Worm (Caenorhabditis elegans) whole organism, young adult: ENCODE data around the gene glb-34.
A peak's percentile ranks its signal among the peaks of the same experiment; 100 is the strongest.

Experiments
- B0336.3 ChIP-seq: fragments of 200-800 bp; sonication (Bioruptor generic); IDR thresholded peaks from 2 replicates; pipeline ENCODE4 v1.3.6; 2022; ENCODE audit warnings: missing genetic modification characterization, missing compliant biosample characterization
- C06A6.2 ChIP-seq: fragments of 200-800 bp; sonication (Bioruptor generic); conservative IDR thresholded peaks from 2 replicates; pipeline ENCODE4 v1.3.6; 2022; ENCODE audit warnings: missing genetic modification characterization, missing compliant biosample characterization
- C17E4.6 ChIP-seq: fragments of 200-800 bp; sonication (Bioruptor generic); IDR thresholded peaks from 2 replicates; pipeline ENCODE4 v1.3.6; 2022; ENCODE audit warnings: missing genetic modification reagents, missing genetic modification characterization, missing compliant biosample characterization
- D2030.7 ChIP-seq: fragments of 200-800 bp; sonication (Bioruptor generic); IDR thresholded peaks from 2 replicates; pipeline ENCODE4 v1.3.6; 2022; ENCODE audit warnings: missing genetic modification reagents, missing genetic modification characterization, missing compliant biosample characterization
- F10E7.11 ChIP-seq: sonication (generic microtip); optimal IDR thresholded peaks from 2 replicates; lab custom pipeline; 2017; ENCODE audit warnings: mild to moderate bottlenecking, missing genetic modification characterization, moderate library complexity, missing compliant biosample characterization
- F57A8.1 ChIP-seq: fragments of 200-800 bp; sonication (Bioruptor generic); optimal IDR thresholded peaks from 2 replicates; lab custom pipeline; 2018; ENCODE audit warnings: mild to moderate bottlenecking, missing genetic modification characterization, moderate library complexity, missing compliant biosample characterization
- F57C9.4 ChIP-seq: sonication (generic microtip); optimal IDR thresholded peaks from 2 replicates; lab custom pipeline; 2017; ENCODE audit warnings: mild to moderate bottlenecking, missing genetic modification characterization, missing compliant biosample characterization
- K11D2.4 ChIP-seq: fragments of 200-800 bp; sonication (Bioruptor generic); IDR thresholded peaks from 2 replicates; pipeline ENCODE4 v1.3.6; 2022; ENCODE audit warnings: missing genetic modification reagents, missing genetic modification characterization, missing compliant biosample characterization
- T26A5.8 ChIP-seq: sonication (generic microtip); optimal IDR thresholded peaks from 2 replicates; lab custom pipeline; 2016; ENCODE audit warnings: missing genetic modification characterization, missing compliant biosample characterization
- Y56A3A.18 ChIP-seq: fragments of 200-800 bp; sonication (Bioruptor generic); IDR thresholded peaks from 2 replicates; pipeline ENCODE4 v1.3.6; 2022; ENCODE audit warnings: missing genetic modification reagents, missing genetic modification characterization, missing compliant biosample characterization
- Y79H2A.3 ChIP-seq: fragments of 200-800 bp; sonication (Bioruptor generic); conservative IDR thresholded peaks from 2 replicates; pipeline ENCODE4 v1.3.6; 2022; ENCODE audit warnings: missing genetic modification reagents, missing genetic modification characterization, missing compliant biosample characterization
- Y95B8A.8 ChIP-seq: fragments of 200-800 bp; sonication (Bioruptor generic); IDR thresholded peaks from 2 replicates; pipeline ENCODE4 v1.3.6; 2022; ENCODE audit warnings: missing genetic modification reagents, missing genetic modification characterization, missing compliant biosample characterization
- athp-1 ChIP-seq: sonication (generic microtip); optimal IDR thresholded peaks from 2 replicates; lab custom pipeline; 2017; ENCODE audit warnings: mild to moderate bottlenecking, missing genetic modification characterization, missing compliant biosample characterization
- attf-5 ChIP-seq: fragments of 200-800 bp; sonication (Bioruptor generic); optimal IDR thresholded peaks from 2 replicates; lab custom pipeline; 2018; ENCODE audit warnings: mild to moderate bottlenecking, missing genetic modification characterization, missing compliant biosample characterization
- bed-2 ChIP-seq: fragments of 200-800 bp; sonication (Bioruptor generic); IDR thresholded peaks from 2 replicates; pipeline ENCODE4 v1.3.6; 2022; ENCODE audit warnings: missing genetic modification reagents, missing genetic modification characterization, missing compliant biosample characterization
- cebp-1 ChIP-seq, 2 experiments: fragments of 200-800 bp in 1 of 2; sonication (Bioruptor generic) in 1 of 2; sonication (generic microtip) in 1 of 2; IDR thresholded peaks in 1 of 2; optimal IDR thresholded peaks in 1 of 2; 2 replicates each; pipeline versions ENCODE4 v1.3.6 to Lab custom; 2017 to 2022; ENCODE audit warnings: missing compliant biosample characterization in 2 of 2, missing genetic modification characterization in 2 of 2, mild to moderate bottlenecking in 1 of 2, missing genetic modification reagents in 1 of 2, moderate library complexity in 1 of 2
- cebp-2 ChIP-seq: fragments of 200-800 bp; sonication (Bioruptor generic); IDR thresholded peaks from 2 replicates; pipeline ENCODE4 v1.3.6; 2022; ENCODE audit warnings: missing genetic modification characterization, missing compliant biosample characterization
- ceh-100 ChIP-seq: fragments of 200-800 bp; sonication (Bioruptor generic); IDR thresholded peaks from 2 replicates; pipeline ENCODE4 v1.3.6; 2022; ENCODE audit warnings: missing genetic modification reagents, missing genetic modification characterization, missing compliant biosample characterization
- dpff-1 ChIP-seq: sonication (generic microtip); optimal IDR thresholded peaks from 2 replicates; lab custom pipeline; 2017; ENCODE audit warnings: mild to moderate bottlenecking, missing genetic modification characterization, missing compliant biosample characterization
- efl-1 ChIP-seq: fragments of 150-350 bp; optimal IDR thresholded peaks from 2 replicates; lab custom pipeline; 2014; ENCODE audit warnings: missing biosample characterization, missing genetic modification reagents, missing genetic modification characterization
- egl-18 ChIP-seq: fragments of 200-800 bp; sonication (Bioruptor generic); IDR thresholded peaks from 2 replicates; pipeline ENCODE4 v1.3.6; 2022; ENCODE audit warnings: missing genetic modification reagents, missing genetic modification characterization, missing compliant biosample characterization
- egrh-3 ChIP-seq: fragments of 200-800 bp; sonication (Bioruptor generic); IDR thresholded peaks from 2 replicates; pipeline ENCODE4 v1.3.6; 2022; ENCODE audit warnings: missing genetic modification reagents, missing genetic modification characterization, missing compliant biosample characterization
- ekl-4 ChIP-seq: fragments of 200-800 bp; sonication (Bioruptor generic); IDR thresholded peaks from 2 replicates; pipeline ENCODE4 v1.3.6; 2022; ENCODE audit warnings: missing genetic modification reagents, missing genetic modification characterization, missing compliant biosample characterization
- ets-4 ChIP-seq: fragments of 200-800 bp; sonication (Bioruptor generic); optimal IDR thresholded peaks from 2 replicates; lab custom pipeline; 2018; ENCODE audit warnings: mild to moderate bottlenecking, missing genetic modification characterization, missing compliant biosample characterization
- hlh-26 ChIP-seq: fragments of 200-800 bp; sonication (Bioruptor generic); conservative IDR thresholded peaks from 2 replicates; pipeline ENCODE4 v1.3.6; 2022; ENCODE audit warnings: missing genetic modification reagents, missing genetic modification characterization, missing compliant biosample characterization
- hmg-1.2 ChIP-seq: fragments of 200-800 bp; sonication (Bioruptor generic); IDR thresholded peaks from 2 replicates; pipeline ENCODE4 v1.3.6; 2022; ENCODE audit warnings: missing genetic modification reagents, missing genetic modification characterization, missing compliant biosample characterization
- lin-26 ChIP-seq: fragments of 200-800 bp; sonication (Bioruptor generic); IDR thresholded peaks from 2 replicates; pipeline ENCODE4 v1.3.6; 2022; ENCODE audit warnings: missing genetic modification reagents, missing genetic modification characterization, missing compliant biosample characterization
- madf-3 ChIP-seq: fragments of 200-800 bp; sonication (Bioruptor generic); IDR thresholded peaks from 2 replicates; pipeline ENCODE4 v1.3.6; 2022; ENCODE audit warnings: missing genetic modification reagents, missing genetic modification characterization, missing compliant biosample characterization
- mcd-1 ChIP-seq: fragments of 200-800 bp; sonication (Bioruptor generic); IDR thresholded peaks from 2 replicates; pipeline ENCODE4 v1.3.6; 2022; ENCODE audit warnings: missing genetic modification reagents, missing genetic modification characterization, missing compliant biosample characterization
- mxl-1 ChIP-seq: sonication (generic microtip); optimal IDR thresholded peaks from 2 replicates; lab custom pipeline; 2016; ENCODE audit warnings: missing genetic modification characterization, missing compliant biosample characterization
- nfya-2 ChIP-seq: fragments of 200-800 bp; sonication (Bioruptor generic); IDR thresholded peaks from 2 replicates; pipeline ENCODE4 v1.3.6; 2022; ENCODE audit warnings: missing genetic modification reagents, missing genetic modification characterization, missing compliant biosample characterization
- nhr-179 ChIP-seq: sonication (generic microtip); optimal IDR thresholded peaks from 2 replicates; lab custom pipeline; 2016; ENCODE audit warnings: mild to moderate bottlenecking, missing genetic modification characterization, missing compliant biosample characterization
- nhr-27 ChIP-seq: fragments of 200-800 bp; sonication (Bioruptor generic); optimal IDR thresholded peaks from 2 replicates; lab custom pipeline; 2018; ENCODE audit warnings: mild to moderate bottlenecking, missing genetic modification characterization, moderate library complexity, missing compliant biosample characterization
- nhr-90 ChIP-seq: sonication (generic microtip); optimal IDR thresholded peaks from 2 replicates; lab custom pipeline; 2016; ENCODE audit warnings: missing genotype, mild to moderate bottlenecking, missing genetic modification characterization, missing compliant biosample characterization
- pha-4 ChIP-seq: fragments of 150-350 bp; sonication (generic microtip); optimal IDR thresholded peaks from 2 replicates; lab custom pipeline; 2014; ENCODE audit warnings: missing biosample characterization, missing genetic modification reagents, missing genetic modification characterization
- repo-1 ChIP-seq: sonication (generic microtip); optimal IDR thresholded peaks from 2 replicates; lab custom pipeline; 2017; ENCODE audit warnings: mild to moderate bottlenecking, missing genetic modification characterization, missing compliant biosample characterization
- rpc-1 ChIP-seq, 2 experiments: fragments of 150-350 bp in 1 of 2; sonication (generic microtip) in 1 of 2; optimal IDR thresholded peaks; 2 replicates each; lab custom pipeline; 2014 to 2018; ENCODE audit warnings: missing biosample characterization in 1 of 2, missing genetic modification characterization in 1 of 2, missing genetic modification reagents in 1 of 2, missing genotype in 1 of 2
- snpc-3.4 ChIP-seq: sonication (generic microtip); optimal IDR thresholded peaks from 2 replicates; lab custom pipeline; 2017; ENCODE audit warnings: missing genetic modification characterization, mild to moderate bottlenecking, missing compliant biosample characterization, antibody characterized with exemption, moderate library complexity, missing genotype, missing genetic modification reagents
- snpc-4 ChIP-seq, 5 experiments: fragments of 150-350 bp in 1 of 5; sonication (generic microtip) in 4 of 5; optimal IDR thresholded peaks; 2 replicates each; lab custom pipeline; 2014 to 2018; ENCODE audit warnings: missing genetic modification characterization in 5 of 5, missing biosample characterization in 3 of 5, antibody characterized with exemption in 2 of 5, mild to moderate bottlenecking in 2 of 5, missing compliant biosample characterization in 2 of 5, missing genotype in 2 of 5, moderate library complexity in 2 of 5, missing genetic modification reagents in 1 of 5
- somi-1 ChIP-seq: fragments of 200-800 bp; sonication (Bioruptor generic); optimal IDR thresholded peaks from 2 replicates; lab custom pipeline; 2018; ENCODE audit warnings: mild to moderate bottlenecking, missing genetic modification characterization, missing compliant biosample characterization
- tbp1 ChIP-seq: fragments of 200-800 bp; sonication (Bioruptor generic); optimal IDR thresholded peaks from 2 replicates; lab custom pipeline; 2018; ENCODE audit warnings: mild to moderate bottlenecking, missing genetic modification characterization, missing compliant biosample characterization
- unc-130 ChIP-seq: sonication (generic microtip); optimal IDR thresholded peaks from 2 replicates; lab custom pipeline; 2016; ENCODE audit warnings: missing genetic modification reagents, missing genetic modification characterization, missing compliant biosample characterization
- unc-62 ChIP-seq: fragments of 150-350 bp; optimal IDR thresholded peaks from 2 replicates; lab custom pipeline; 2014; ENCODE audit warnings: missing biosample characterization, missing genetic modification reagents, missing genetic modification characterization
- ztf-25 ChIP-seq: fragments of 200-800 bp; sonication (Bioruptor generic); IDR thresholded peaks from 2 replicates; pipeline ENCODE4 v1.3.6; 2022; ENCODE audit warnings: missing genetic modification reagents, missing genetic modification characterization, missing compliant biosample characterization
- ztf-28 ChIP-seq: fragments of 200-800 bp; sonication (Bioruptor generic); IDR thresholded peaks from 2 replicates; pipeline ENCODE4 v1.3.6; 2022; ENCODE audit warnings: missing genetic modification reagents, missing genetic modification characterization, missing compliant biosample characterization

glb-34 gene

DNA sequence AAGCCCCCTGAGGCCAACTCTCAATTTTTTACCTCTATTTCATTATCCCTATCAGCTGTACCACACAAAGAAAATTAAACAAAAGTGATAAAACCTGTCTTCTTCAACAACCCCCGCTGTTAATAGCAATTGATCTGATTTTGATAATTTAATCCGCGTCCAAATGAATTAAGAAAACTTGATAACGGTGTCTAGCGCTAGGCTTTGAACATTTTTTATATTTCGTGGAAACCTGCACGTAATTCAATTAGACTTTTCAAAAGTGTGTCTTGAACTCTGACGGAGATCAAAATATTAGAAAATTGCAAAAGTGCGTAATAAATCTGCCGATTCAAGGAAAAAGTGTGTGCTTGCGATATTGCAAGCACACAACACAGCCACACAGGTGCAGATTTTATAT is 40.9 kb upstream of the glb-34 start:
- no peak for TF ChIP-seq rpc-1 (optimal IDR thresholded peaks at IDR 0.05; lab: Kevin White, UChicago)
- no peak for TF ChIP-seq rpc-1 (tag; optimal IDR thresholded peaks at IDR 0.05; lab: Kevin White, UChicago)
- no peak for TF ChIP-seq F57C9.4 (tag; lab: Kevin White, UChicago)
- no peak for TF ChIP-seq ztf-28
- no peak for TF ChIP-seq ceh-100 (GFP tag; lab: Robert Waterston, UW)
- no peak for TF ChIP-seq mxl-1 (tag; lab: Kevin White, UChicago)
- no peak for TF ChIP-seq bed-2 (GFP tag; lab: Robert Waterston, UW)
- no peak for TF ChIP-seq Y56A3A.18
- TF ChIP-seq pha-4 (tag; lab: Kevin White, UChicago) = no peak
- TF ChIP-seq B0336.3 (GFP tag; lab: Robert Waterston, UW) = no peak

DNA sequence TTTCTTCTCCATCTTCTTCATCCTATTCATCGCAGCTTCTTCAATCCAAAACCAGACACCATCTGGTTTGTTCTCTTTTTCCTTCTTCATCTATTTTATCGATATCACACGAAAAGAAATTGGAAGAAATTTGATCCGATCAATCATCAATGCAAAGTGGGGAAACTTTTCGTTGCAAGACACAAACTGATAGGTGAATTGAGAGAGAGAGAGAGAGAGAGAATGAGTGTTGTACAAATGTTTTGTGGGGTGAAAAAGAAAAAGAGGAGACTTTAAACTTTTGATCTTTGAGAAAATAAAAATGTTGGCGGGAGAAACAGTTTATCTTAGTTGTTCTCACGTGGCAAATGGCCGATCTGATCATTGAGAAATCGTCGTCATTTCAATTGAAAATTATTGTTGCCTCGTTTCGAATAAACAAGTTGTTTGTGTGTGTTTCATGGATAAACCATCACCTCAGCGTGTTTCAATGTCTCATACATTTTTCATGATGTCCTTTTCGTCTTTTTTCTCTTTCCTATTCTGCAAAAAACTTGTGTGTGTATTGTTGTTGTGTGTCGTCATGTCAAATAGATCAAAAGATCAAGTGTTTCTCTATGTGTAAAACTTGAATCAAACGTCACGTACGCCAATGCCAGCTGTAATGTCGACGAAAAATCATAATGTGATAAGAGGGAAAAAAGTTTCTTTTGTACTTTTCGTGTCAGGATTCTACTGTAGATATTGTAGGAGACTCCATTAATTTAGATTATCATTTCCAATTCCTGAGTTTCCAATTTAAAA is 40.2 kb upstream of the glb-34 start:
- no peak for TF ChIP-seq bed-2 (GFP tag; lab: Robert Waterston, UW)
- peak; percentile 4; the same call in 1 of the 2 replicates for TF ChIP-seq hmg-1.2 (GFP tag; lab: Robert Waterston, UW)
- TF ChIP-seq madf-3 = no peak
- no peak for TF ChIP-seq efl-1 (GFP tag; lab: Kevin White, UChicago)
- TF ChIP-seq egrh-3 (GFP tag; lab: Robert Waterston, UW) = no peak
- no peak for TF ChIP-seq nhr-90 (tag; lab: Kevin White, UChicago)
- no peak for TF ChIP-seq F10E7.11
- TF ChIP-seq unc-130 (GFP tag; lab: Kevin White, UChicago) = no peak
- TF ChIP-seq C17E4.6 = no peak
- no peak for TF ChIP-seq Y79H2A.3 (GFP tag; lab: Robert Waterston, UW)
- peak; percentile 26 for TF ChIP-seq nhr-27 (tag; lab: Kevin White, UChicago)
- TF ChIP-seq snpc-4 (GFP tag; optimal IDR thresholded peaks at IDR 0.05; lab: Kevin White, UChicago) = no peak
- TF ChIP-seq snpc-4 (tag; optimal IDR thresholded peaks at IDR 0.05; lab: Kevin White, UChicago) = no peak
- no peak for TF ChIP-seq repo-1 (tag; lab: Kevin White, UChicago)
- TF ChIP-seq dpff-1 = no peak
- 0 out of 2 replicates have a peak, but pooled peaks have one; percentile 9 for TF ChIP-seq lin-26 (GFP tag; lab: Robert Waterston, UW)
- TF ChIP-seq F57A8.1 = no peak
- no peak for TF ChIP-seq K11D2.4 (GFP tag; lab: Robert Waterston, UW)
- TF ChIP-seq cebp-2 (GFP tag; lab: Robert Waterston, UW) = no peak
- TF ChIP-seq somi-1 (GFP tag; lab: Kevin White, UChicago) = peak; percentile 72
- no peak for TF ChIP-seq F57C9.4 (tag; lab: Kevin White, UChicago)
- no peak for TF ChIP-seq cebp-1 (GFP tag; IDR thresholded peaks at IDR 0.05; lab: Robert Waterston, UW)
- peak; percentile 20 for TF ChIP-seq cebp-1 (tag; optimal IDR thresholded peaks at IDR 0.05; lab: Kevin White, UChicago)
- TF ChIP-seq unc-62 (GFP tag; lab: Kevin White, UChicago) = peak; percentile 31
- no peak for TF ChIP-seq T26A5.8 (tag; lab: Kevin White, UChicago)
- no peak for TF ChIP-seq ets-4 (GFP tag; lab: Kevin White, UChicago)
- no peak for TF ChIP-seq Y95B8A.8 (GFP tag; lab: Robert Waterston, UW)
- TF ChIP-seq attf-5 (GFP tag; lab: Kevin White, UChicago) = no peak
- TF ChIP-seq nfya-2 (GFP tag; lab: Robert Waterston, UW) = no peak
- TF ChIP-seq tbp1 = peak; percentile 29
- no peak for TF ChIP-seq egl-18
- TF ChIP-seq ztf-25 (GFP tag; lab: Robert Waterston, UW) = no peak
- TF ChIP-seq ekl-4 (GFP tag; lab: Robert Waterston, UW) = no peak
- no peak for TF ChIP-seq nhr-179
- no peak for TF ChIP-seq D2030.7 (GFP tag; lab: Robert Waterston, UW)
- TF ChIP-seq athp-1 = no peak
- TF ChIP-seq C06A6.2 (GFP tag; lab: Robert Waterston, UW) = no peak
- TF ChIP-seq hlh-26 (GFP tag; lab: Robert Waterston, UW) = no peak
- no peak for TF ChIP-seq mcd-1 (GFP tag; lab: Robert Waterston, UW)
- no peak for TF ChIP-seq snpc-3.4 (tag; lab: Kevin White, UChicago)
